Fruit fly (Drosophila melanogaster) whole organism, wandering third instar larva: Measurements from ENCODE around the gene AnxB11.

ENCODE experiments used
- Abd-B ChIP-seq: fragments of >200 bp; optimal IDR thresholded peaks from 2 replicates; lab custom pipeline; 2017; ENCODE audit warnings: missing biosample characterization, missing genetic modification characterization
- CG32264 ChIP-seq: fragments of 200-800 bp; sonication (Bioruptor generic); optimal IDR thresholded peaks from 2 replicates; lab custom pipeline; 2016; ENCODE audit warnings: missing biosample characterization, missing genetic modification characterization
- CG9705 ChIP-seq: fragments of 200-800 bp; sonication (Bioruptor generic); optimal IDR thresholded peaks from 2 replicates; lab custom pipeline; 2018; ENCODE audit warnings: missing biosample characterization, mild to moderate bottlenecking, missing genetic modification characterization
- CrebA ChIP-seq: fragments of 200-800 bp; sonication (Bioruptor generic); optimal IDR thresholded peaks from 2 replicates; lab custom pipeline; 2016; ENCODE audit warnings: missing biosample characterization, mild to moderate bottlenecking, missing genetic modification characterization, borderline replicate concordance
- Dfd ChIP-seq: fragments of >200 bp; optimal IDR thresholded peaks from 2 replicates; lab custom pipeline; 2017; ENCODE audit warnings: missing biosample characterization, missing genetic modification characterization
- Dif ChIP-seq: fragments of 200-275, 200-300 bp; sonication (Bioruptor generic); optimal IDR thresholded peaks from 2 replicates; lab custom pipeline; 2018; ENCODE audit warnings: missing biosample characterization, missing genetic modification characterization; ENCODE audit not compliant: partially characterized antibody
- GATAd ChIP-seq: sonication (Bioruptor generic); optimal IDR thresholded peaks from 2 replicates; lab custom pipeline; 2016; ENCODE audit warnings: missing biosample characterization, missing genetic modification characterization
- HLH106 ChIP-seq: fragments of 200-800 bp; optimal IDR thresholded peaks from 3 replicates; lab custom pipeline; 2019; ENCODE audit warnings: missing biosample characterization, mild to moderate bottlenecking, missing genetic modification characterization, moderate library complexity
- Hnf4 ChIP-seq: fragments of 200-800 bp; sonication (Bioruptor generic); optimal IDR thresholded peaks from 2 replicates; lab custom pipeline; 2016; ENCODE audit warnings: missing biosample characterization, mild to moderate bottlenecking, missing genetic modification characterization
- Hr78 ChIP-seq: fragments of >200 bp; optimal IDR thresholded peaks from 2 replicates; lab custom pipeline; 2017; ENCODE audit warnings: missing biosample characterization, missing genetic modification characterization
- Hr83 ChIP-seq: fragments of 200-300 bp; sonication (Bioruptor generic); optimal IDR thresholded peaks from 2 replicates; lab custom pipeline; 2016; ENCODE audit warnings: missing biosample characterization, mild to moderate bottlenecking, missing genetic modification characterization, moderate library complexity; ENCODE audit not compliant: poor library complexity, severe bottlenecking
- Jra ChIP-seq: sonication (Bioruptor generic); optimal IDR thresholded peaks from 2 replicates; lab custom pipeline; 2016; ENCODE audit warnings: missing biosample characterization, missing genetic modification characterization
- Mio ChIP-seq: sonication (Bioruptor generic); optimal IDR thresholded peaks from 2 replicates; lab custom pipeline; 2016; ENCODE audit warnings: missing biosample characterization, missing genetic modification characterization
- Myc ChIP-seq: fragments of >200 bp; optimal IDR thresholded peaks from 2 replicates; lab custom pipeline; 2017
- N ChIP-seq: fragments of >200 bp; optimal IDR thresholded peaks from 2 replicates; lab custom pipeline; 2018; ENCODE audit warnings: missing biosample characterization, missing external identifiers, missing genetic modification characterization
- OdsH ChIP-seq: fragments of 200-800 bp; sonication (Bioruptor generic); optimal IDR thresholded peaks from 2 replicates; lab custom pipeline; 2016; ENCODE audit warnings: missing biosample characterization, mild to moderate bottlenecking, missing genetic modification characterization
- Rel ChIP-seq, 2 experiments: fragments of 200-800 bp; sonication (Bioruptor generic) in 1 of 2; optimal IDR thresholded peaks; 2 replicates in 1 of 2; 3 replicates in 1 of 2; lab custom pipeline; 2016 to 2019; ENCODE audit warnings: mild to moderate bottlenecking in 2 of 2, missing biosample characterization in 2 of 2, missing genetic modification characterization in 2 of 2, moderate library complexity in 1 of 2
- Sp1 ChIP-seq: fragments of 200-800 bp; sonication (Bioruptor generic); optimal IDR thresholded peaks from 3 replicates; lab custom pipeline; 2019; ENCODE audit warnings: missing biosample characterization, mild to moderate bottlenecking, missing genetic modification characterization, moderate library complexity
- Vsx2 ChIP-seq: fragments of 200-300, 225-300 bp; sonication (Bioruptor generic); optimal IDR thresholded peaks from 2 replicates; lab custom pipeline; 2018; ENCODE audit warnings: missing biosample characterization, missing genetic modification characterization; ENCODE audit not compliant: partially characterized antibody
- br ChIP-seq: fragments of 200-800 bp; sonication (Bioruptor generic); optimal IDR thresholded peaks from 2 replicates; lab custom pipeline; 2016; ENCODE audit warnings: missing biosample characterization, missing genetic modification characterization
- brk ChIP-seq: fragments of 200-800 bp; sonication (Bioruptor generic); optimal IDR thresholded peaks from 2 replicates; lab custom pipeline; 2016; ENCODE audit warnings: missing biosample characterization, mild to moderate bottlenecking, missing genetic modification characterization
- dl ChIP-seq, 2 experiments: fragments of 175-275, 200-275 bp in 1 of 2; fragments of 200-275 bp in 1 of 2; sonication (Bioruptor generic); optimal IDR thresholded peaks; lab custom pipeline; 2018; ENCODE audit warnings: mild to moderate bottlenecking in 2 of 2, missing biosample characterization in 2 of 2, missing genetic modification characterization in 2 of 2, moderate library complexity in 2 of 2; ENCODE audit not compliant: partially characterized antibody in 2 of 2, insufficient read depth in 1 of 2
- dmrt93B ChIP-seq: fragments of 200-800 bp; sonication (Bioruptor generic); optimal IDR thresholded peaks from 2 replicates; lab custom pipeline; 2018; ENCODE audit warnings: missing biosample characterization, mild to moderate bottlenecking, missing genetic modification characterization
- dsf ChIP-seq: sonication (Bioruptor generic); optimal IDR thresholded peaks from 2 replicates; lab custom pipeline; 2016; ENCODE audit warnings: missing biosample characterization, missing genetic modification characterization, borderline replicate concordance
- ey ChIP-seq: fragments of 200-800 bp; sonication (Bioruptor generic); optimal IDR thresholded peaks from 2 replicates; lab custom pipeline; 2016; ENCODE audit warnings: missing biosample characterization, missing genetic modification characterization
- foxo ChIP-seq, 2 experiments: fragments of 200-800 bp; sonication (Bioruptor generic); optimal IDR thresholded peaks; 2 replicates in 1 of 2; 3 replicates in 1 of 2; lab custom pipeline; 2016 to 2017; ENCODE audit warnings: missing biosample characterization in 2 of 2, missing genetic modification characterization in 2 of 2
- fru ChIP-seq: fragments of 200-800 bp; sonication (Bioruptor generic); optimal IDR thresholded peaks from 3 replicates; lab custom pipeline; 2016; ENCODE audit warnings: missing biosample characterization, mild to moderate bottlenecking, missing genetic modification characterization
- h ChIP-seq: fragments of 200-800 bp; sonication (Bioruptor generic); optimal IDR thresholded peaks from 3 replicates; lab custom pipeline; 2016; ENCODE audit warnings: missing biosample characterization, mild to moderate bottlenecking, missing genetic modification characterization
- jim ChIP-seq: fragments of 175-275, 200-325 bp; sonication (Bioruptor generic); optimal IDR thresholded peaks from 2 replicates; lab custom pipeline; 2016; ENCODE audit warnings: missing biosample characterization, mild to moderate bottlenecking, missing genetic modification characterization
- lola ChIP-seq: fragments of >200 bp; optimal IDR thresholded peaks from 2 replicates; lab custom pipeline; 2017; ENCODE audit warnings: missing biosample characterization, missing genetic modification characterization
- pan ChIP-seq: fragments of >200 bp; optimal IDR thresholded peaks from 2 replicates; lab custom pipeline; 2017
- psq ChIP-seq: fragments of 200-800 bp; sonication (Bioruptor generic); optimal IDR thresholded peaks from 3 replicates; lab custom pipeline; 2017; ENCODE audit warnings: missing biosample characterization, mild to moderate bottlenecking, missing genetic modification characterization, moderate library complexity
- rgr ChIP-seq: fragments of 200-800 bp; sonication (Bioruptor generic); optimal IDR thresholded peaks from 3 replicates; lab custom pipeline; 2016; ENCODE audit warnings: missing biosample characterization, mild to moderate bottlenecking, missing genetic modification characterization
- sage ChIP-seq: fragments of 200-800 bp; sonication (Bioruptor generic); optimal IDR thresholded peaks from 2 replicates; lab custom pipeline; 2016; ENCODE audit warnings: missing biosample characterization, mild to moderate bottlenecking, missing genetic modification characterization
- sv ChIP-seq: fragments of 200-800 bp; sonication (Bioruptor generic); optimal IDR thresholded peaks from 3 replicates; lab custom pipeline; 2016; ENCODE audit warnings: missing biosample characterization, missing genetic modification characterization
- tai ChIP-seq: sonication (Bioruptor generic); optimal IDR thresholded peaks from 2 replicates; lab custom pipeline; 2016; ENCODE audit warnings: missing biosample characterization, missing genetic modification characterization
- usp ChIP-seq: fragments of >200 bp; optimal IDR thresholded peaks from 2 replicates; lab custom pipeline; 2017; ENCODE audit warnings: missing biosample characterization, missing genetic modification characterization
- woc ChIP-seq: sonication (Bioruptor generic); optimal IDR thresholded peaks from 2 replicates; lab custom pipeline; 2016; ENCODE audit warnings: missing biosample characterization, mild to moderate bottlenecking, missing genetic modification characterization

Gene AnxB11

DNA sequence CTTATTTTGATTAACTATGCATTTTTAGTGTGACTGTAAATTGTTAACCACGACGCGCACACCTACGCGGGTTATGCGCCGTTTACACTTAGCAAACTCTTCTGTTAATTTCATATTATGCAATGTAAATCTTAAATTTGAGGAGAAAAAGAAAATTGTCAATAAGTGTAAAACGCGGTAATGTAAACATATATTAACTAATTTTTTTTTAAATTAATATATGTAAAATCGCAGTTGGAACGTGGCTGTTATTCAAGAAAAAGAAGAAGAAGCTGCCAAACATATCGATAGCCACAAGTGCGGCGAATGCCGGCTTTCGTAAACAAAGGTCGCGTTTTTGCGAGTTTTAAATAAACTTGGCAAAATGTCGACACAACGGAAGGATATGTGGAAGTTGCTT, 30.7 kb downstream of the AnxB11 start, which contains the start of the genes TH1 and mei-41:
Gene TH1 (minus strand): TSS at position 42 of the 400 bp plus-strand sequence.
Gene mei-41 (plus strand): TSS at position 302 of the 400 bp plus-strand sequence.
- no peak for TF ChIP-seq tai
- no peak for TF ChIP-seq Hr83 (GFP tag; lab: Kevin White, UChicago)
- TF ChIP-seq dsf (GFP tag; lab: Kevin White, UChicago), result no peak
- peak; percentile 83 for TF ChIP-seq Sp1 (GFP tag; lab: Kevin White, UChicago)
- peak; percentile 44 for TF ChIP-seq OdsH (GFP tag; lab: Kevin White, UChicago)
- peak; percentile 71 for TF ChIP-seq psq (GFP tag; lab: Kevin White, UChicago)
- TF ChIP-seq usp (GFP tag; lab: Kevin White, UChicago), result no peak
- no peak for TF ChIP-seq Mio (GFP tag; lab: Kevin White, UChicago)
- TF ChIP-seq woc (GFP tag; lab: Kevin White, UChicago), result no peak
- no peak for TF ChIP-seq h (GFP tag; lab: Kevin White, UChicago)
- TF ChIP-seq Myc (lab: Kevin White, UChicago), result no peak
- TF ChIP-seq ey (GFP tag; lab: Kevin White, UChicago), result peak; percentile 62
- peak; percentile 58 for TF ChIP-seq Hr78
- TF ChIP-seq Dif (GFP tag; lab: Kevin White, UChicago), result no peak
- TF ChIP-seq fru (GFP tag; lab: Kevin White, UChicago), result no peak
- TF ChIP-seq rgr (GFP tag; lab: Kevin White, UChicago), result no peak
- peak; percentile 67 for TF ChIP-seq Abd-B (GFP tag; lab: Kevin White, UChicago)
- peak; percentile 50 for TF ChIP-seq sv
- TF ChIP-seq Rel (GFP tag; optimal IDR thresholded peaks at IDR 0.05; lab: Kevin White, UChicago), result peak; percentile 26
- no peak for TF ChIP-seq Rel (tag; optimal IDR thresholded peaks at IDR 0.05; lab: Kevin White, UChicago)
- TF ChIP-seq CG32264 (GFP tag; lab: Kevin White, UChicago), result no peak
- no peak for TF ChIP-seq Jra (GFP tag; lab: Kevin White, UChicago)
- no peak for TF ChIP-seq dl (GFP tag; optimal IDR thresholded peaks at IDR 0.05; lab: Kevin White, UChicago; ENCODE audit: insufficient read depth in 1 of 2, partially characterized antibody in 2 of 2)
- no peak for TF ChIP-seq pan (lab: Kevin White, UChicago)
- TF ChIP-seq brk (GFP tag; lab: Kevin White, UChicago), result no peak
- TF ChIP-seq Vsx2 (GFP tag; lab: Kevin White, UChicago), result no peak
- TF ChIP-seq Hnf4 (GFP tag; lab: Kevin White, UChicago), result no peak
- no peak for TF ChIP-seq GATAd
- TF ChIP-seq Dfd (GFP tag; lab: Kevin White, UChicago), result no peak
- TF ChIP-seq N, result peak; percentile 82
- no peak for TF ChIP-seq sage (GFP tag; lab: Kevin White, UChicago)
- peak; percentile 94 for TF ChIP-seq HLH106
- TF ChIP-seq lola, result no peak
- no peak for TF ChIP-seq jim
- TF ChIP-seq dmrt93B, result peak; percentile 88
- TF ChIP-seq foxo (GFP tag; optimal IDR thresholded peaks at IDR 0.05; lab: Kevin White, UChicago), result no peak
- no peak for TF ChIP-seq br (GFP tag; lab: Kevin White, UChicago)
- TF ChIP-seq CrebA (GFP tag; lab: Kevin White, UChicago), result no peak
- TF ChIP-seq CG9705 (GFP tag; lab: Kevin White, UChicago), result peak; percentile 70

DNA sequence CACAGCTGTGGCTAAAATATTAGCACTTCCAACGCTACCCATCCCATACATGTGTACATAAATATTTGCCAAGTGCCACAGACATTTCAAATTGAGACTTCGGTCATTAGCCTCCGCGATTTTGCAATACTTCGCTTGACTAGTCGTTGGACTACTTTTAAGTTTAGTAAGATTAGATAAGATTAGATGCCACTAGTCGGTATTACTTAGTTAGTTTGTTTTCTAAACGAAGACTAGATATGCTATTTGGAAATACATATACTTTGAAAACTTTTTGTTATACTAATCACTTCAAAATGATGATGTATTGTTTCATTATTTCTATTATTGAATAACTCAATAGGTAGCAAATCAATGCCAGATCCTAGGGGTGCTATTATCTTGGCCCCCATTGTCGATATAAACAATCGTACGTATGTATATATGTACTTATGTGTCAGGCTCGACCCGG, 36.1 kb downstream of the AnxB11 start:
- TF ChIP-seq sage (GFP tag; lab: Kevin White, UChicago) (no peak), sv (no peak), usp (GFP tag; lab: Kevin White, UChicago) (no peak), Abd-B (GFP tag; lab: Kevin White, UChicago) (no peak), Dif (GFP tag; lab: Kevin White, UChicago) (no peak), N (no peak), CG32264 (GFP tag; lab: Kevin White, UChicago) (no peak), br (GFP tag; lab: Kevin White, UChicago) (peak; percentile 43), dmrt93B (peak; percentile 41), CrebA (GFP tag; lab: Kevin White, UChicago) (no peak), ey (GFP tag; lab: Kevin White, UChicago) (peak; percentile 49), Jra (GFP tag; lab: Kevin White, UChicago) (no peak), CG9705 (GFP tag; lab: Kevin White, UChicago) (peak; percentile 19), Dfd (GFP tag; lab: Kevin White, UChicago) (no peak), Sp1 (GFP tag; lab: Kevin White, UChicago) (peak; percentile 57), HLH106 (peak; percentile 53), woc (GFP tag; lab: Kevin White, UChicago) (peak; percentile 31), OdsH (GFP tag; lab: Kevin White, UChicago) (peak; percentile 66), GATAd (no peak), rgr (GFP tag; lab: Kevin White, UChicago) (peak; percentile 52), jim (no peak), lola (no peak), Hr83 (GFP tag; lab: Kevin White, UChicago) (peak; percentile 50), Vsx2 (GFP tag; lab: Kevin White, UChicago) (no peak), Mio (GFP tag; lab: Kevin White, UChicago) (no peak), psq (GFP tag; lab: Kevin White, UChicago) (peak; percentile 33), h (GFP tag; lab: Kevin White, UChicago) (peak; percentile 71), Hr78 (no peak), pan (lab: Kevin White, UChicago) (no peak), dl (GFP tag; optimal IDR thresholded peaks at IDR 0.05; lab: Kevin White, UChicago; ENCODE audit: insufficient read depth in 1 of 2, partially characterized antibody in 2 of 2) (no peak), Hnf4 (GFP tag; lab: Kevin White, UChicago) (peak; percentile 15), Myc (lab: Kevin White, UChicago) (no peak), foxo (GFP tag; optimal IDR thresholded peaks at IDR 0.05; lab: Kevin White, UChicago) (peak in 1 of 2 experiments; percentile 61), brk (GFP tag; lab: Kevin White, UChicago) (no peak), tai (no peak), dsf (GFP tag; lab: Kevin White, UChicago) (no peak), fru (GFP tag; lab: Kevin White, UChicago) (peak; percentile 72), Rel (GFP tag; optimal IDR thresholded peaks at IDR 0.05; lab: Kevin White, UChicago) (no peak), Rel (tag; optimal IDR thresholded peaks at IDR 0.05; lab: Kevin White, UChicago) (no peak)
